Fruit fly (Drosophila melanogaster) whole organism, embryonic: ENCODE data around the gene IRSp53.
A peak's percentile ranks its signal among the peaks of the same experiment; 100 is the strongest.

Source experiments
- Awh ChIP-seq: fragments of 200-800 bp; sonication (Bioruptor generic); IDR thresholded peaks from 2 replicates; pipeline ENCODE4, ENCODE4 v1.3.6; 2022; ENCODE audit warnings: missing biosample characterization, missing genetic modification characterization
- CG10209 ChIP-seq: fragments of 200-800 bp; sonication (Bioruptor generic); optimal IDR thresholded peaks from 3 replicates; lab custom pipeline; 2017; ENCODE audit warnings: missing biosample characterization, mild to moderate bottlenecking, missing genetic modification characterization, missing genetic modification reagents
- CG1024 ChIP-seq: fragments of 200-800 bp; sonication (Bioruptor generic); IDR thresholded peaks from 2 replicates; pipeline ENCODE4 v1.3.6; 2022; ENCODE audit warnings: missing biosample characterization, missing genetic modification characterization
- CG10462 ChIP-seq: fragments of 200-800 bp; sonication (Bioruptor generic); optimal IDR thresholded peaks from 2 replicates; lab custom pipeline; 2016; ENCODE audit warnings: missing biosample characterization, missing genetic modification characterization
- CG11696 ChIP-seq: fragments of 200-800 bp; sonication (Bioruptor generic); IDR thresholded peaks from 2 replicates; pipeline ENCODE4 v1.3.6; 2022; ENCODE audit warnings: missing biosample characterization, missing genetic modification characterization
- CG12744 ChIP-seq: fragments of 200-800 bp; sonication (Bioruptor generic); optimal IDR thresholded peaks from 2 replicates; lab custom pipeline; 2016; ENCODE audit warnings: missing biosample characterization, missing genetic modification characterization
- CG14667 ChIP-seq: fragments of 200-800 bp; sonication (Bioruptor generic); IDR thresholded peaks from 2 replicates; pipeline ENCODE4 v1.3.6; 2022; ENCODE audit warnings: missing biosample characterization, missing genetic modification characterization
- CG14710 ChIP-seq: fragments of 200-800 bp; sonication (Bioruptor generic); optimal IDR thresholded peaks from 3 replicates; lab custom pipeline; 2019; ENCODE audit warnings: missing biosample characterization, mild to moderate bottlenecking, missing genetic modification characterization, moderate library complexity
- CG1529 ChIP-seq: fragments of 200-800 bp; sonication (Bioruptor generic); optimal IDR thresholded peaks from 3 replicates; lab custom pipeline; 2018; ENCODE audit warnings: missing biosample characterization, missing genetic modification characterization
- CG15479 ChIP-seq: fragments of 200-800 bp; sonication (Bioruptor generic); optimal IDR thresholded peaks from 3 replicates; lab custom pipeline; 2019; ENCODE audit warnings: missing biosample characterization, mild to moderate bottlenecking, missing genetic modification characterization, moderate library complexity
- CG1603 ChIP-seq: fragments of 200-800 bp; sonication (Bioruptor generic); optimal IDR thresholded peaks from 2 replicates; lab custom pipeline; 2019; ENCODE audit warnings: missing biosample characterization, mild to moderate bottlenecking, missing genetic modification characterization, moderate library complexity
- CG17359 ChIP-seq: fragments of 200-800 bp; sonication (Bioruptor generic); optimal IDR thresholded peaks from 3 replicates; lab custom pipeline; 2018; ENCODE audit warnings: missing biosample characterization, mild to moderate bottlenecking, missing genetic modification characterization, moderate library complexity
- CG17385 ChIP-seq: fragments of 200-800 bp; sonication (Bioruptor generic); optimal IDR thresholded peaks from 3 replicates; lab custom pipeline; 2018; ENCODE audit warnings: missing biosample characterization, mild to moderate bottlenecking, missing genetic modification characterization
- CG17568 ChIP-seq: fragments of 200-800 bp; sonication (Bioruptor generic); optimal IDR thresholded peaks from 2 replicates; lab custom pipeline; 2018; ENCODE audit warnings: missing biosample characterization, mild to moderate bottlenecking, missing genetic modification characterization, moderate library complexity
- CG2129 ChIP-seq: fragments of 200-800 bp; sonication (Bioruptor generic); IDR thresholded peaks from 2 replicates; pipeline ENCODE4 v1.3.6; 2022; ENCODE audit warnings: missing biosample characterization, missing genetic modification characterization; ENCODE audit not compliant: partially characterized antibody
- CG31388 ChIP-seq: fragments of 200-800 bp; sonication (Bioruptor generic); optimal IDR thresholded peaks from 2 replicates; lab custom pipeline; 2016; ENCODE audit warnings: missing biosample characterization, missing genetic modification characterization
- CG4328 ChIP-seq: fragments of 200-800 bp; sonication (Bioruptor generic); optimal IDR thresholded peaks from 3 replicates; lab custom pipeline; 2017; ENCODE audit warnings: missing biosample characterization, missing genetic modification reagents, missing genetic modification characterization
- CG6654 ChIP-seq: fragments of 200-800 bp; sonication (Bioruptor generic); optimal IDR thresholded peaks from 2 replicates; lab custom pipeline; 2017; ENCODE audit warnings: missing biosample characterization, mild to moderate bottlenecking, missing genetic modification characterization
- CG9609 ChIP-seq: fragments of 200-800 bp; sonication (Bioruptor generic); optimal IDR thresholded peaks from 3 replicates; lab custom pipeline; 2016; ENCODE audit warnings: missing biosample characterization, missing genetic modification characterization
- CrebB ChIP-seq: fragments of 200-800 bp; sonication (Bioruptor generic); optimal IDR thresholded peaks from 3 replicates; lab custom pipeline; 2018; ENCODE audit warnings: missing biosample characterization, mild to moderate bottlenecking, missing genetic modification characterization
- Dip3 ChIP-seq: fragments of 200-800 bp; sonication (Bioruptor generic); optimal IDR thresholded peaks from 3 replicates; lab custom pipeline; 2016; ENCODE audit warnings: missing biosample characterization, missing genetic modification characterization
- ERR ChIP-seq: fragments of 200-800 bp; sonication (Bioruptor generic); optimal IDR thresholded peaks from 2 replicates; lab custom pipeline; 2016; ENCODE audit warnings: missing biosample characterization, missing genetic modification characterization
- Eip74EF ChIP-seq, 2 experiments: fragments of 200-800 bp in 1 of 2; fragments of >200 bp in 1 of 2; sonication (Bioruptor generic) in 1 of 2; optimal IDR thresholded peaks; 2 replicates each; lab custom pipeline; 2017 to 2019; ENCODE audit warnings: missing biosample characterization in 2 of 2, missing genetic modification characterization in 2 of 2, mild to moderate bottlenecking in 1 of 2, moderate library complexity in 1 of 2
- HLH4C ChIP-seq: fragments of 200-800 bp; sonication (Bioruptor generic); IDR thresholded peaks from 3 replicates; pipeline ENCODE4 v1.3.6; 2022; ENCODE audit warnings: missing biosample characterization, missing genetic modification characterization; ENCODE audit not compliant: partially characterized antibody
- HmgZ ChIP-seq: fragments of 200-800 bp; sonication (Bioruptor generic); optimal IDR thresholded peaks from 2 replicates; lab custom pipeline; 2018; ENCODE audit warnings: missing biosample characterization, mild to moderate bottlenecking, missing genetic modification characterization
- Max ChIP-seq: fragments of 200-800 bp; sonication (Bioruptor generic); optimal IDR thresholded peaks from 2 replicates; lab custom pipeline; 2016; ENCODE audit warnings: missing biosample characterization, mild to moderate bottlenecking, missing genetic modification characterization
- Neu2 ChIP-seq: fragments of 200-800 bp; sonication (Bioruptor generic); optimal IDR thresholded peaks from 3 replicates; lab custom pipeline; 2016; ENCODE audit warnings: missing biosample characterization, missing genetic modification characterization, borderline replicate concordance
- Ssrp ChIP-seq: fragments of 200-800 bp; sonication (Bioruptor generic); optimal IDR thresholded peaks from 2 replicates; lab custom pipeline; 2018; ENCODE audit warnings: missing biosample characterization, mild to moderate bottlenecking, missing genetic modification characterization, moderate library complexity
- Stat92E ChIP-seq, 3 experiments: fragments of >200 bp in 2 of 3; fragments of 200-800 bp in 1 of 3; sonication (Bioruptor generic) in 1 of 3; optimal IDR thresholded peaks; 2 replicates each; lab custom pipeline; 2017 to 2019; ENCODE audit warnings: missing biosample characterization in 3 of 3, missing genetic modification characterization in 3 of 3, mild to moderate bottlenecking in 1 of 3, moderate library complexity in 1 of 3
- Taf1 ChIP-seq: fragments of 200-800 bp; sonication (Bioruptor generic); IDR thresholded peaks from 2 replicates; pipeline ENCODE4 v1.3.6; 2022; ENCODE audit warnings: missing biosample characterization, missing genetic modification characterization
- Vsx1 ChIP-seq: fragments of 200-800 bp; sonication (Bioruptor generic); optimal IDR thresholded peaks from 2 replicates; lab custom pipeline; 2017; ENCODE audit warnings: missing biosample characterization, mild to moderate bottlenecking, missing genetic modification characterization, missing genetic modification reagents
- Xrp1 ChIP-seq: fragments of 200-800 bp; sonication (Bioruptor generic); IDR thresholded peaks from 2 replicates; pipeline ENCODE4 v1.3.6; 2022; ENCODE audit warnings: missing biosample characterization, missing genetic modification characterization
- YL-1 ChIP-seq: fragments of 200-800 bp; sonication (Bioruptor generic); optimal IDR thresholded peaks from 3 replicates; lab custom pipeline; 2017; ENCODE audit warnings: missing biosample characterization, mild to moderate bottlenecking, missing genetic modification characterization
- cas ChIP-seq: fragments of 200-800 bp; sonication (Bioruptor generic); IDR thresholded peaks from 2 replicates; pipeline ENCODE4 v1.3.6; 2022; ENCODE audit warnings: missing biosample characterization, missing genetic modification characterization
- cwo ChIP-seq: fragments of 200-800 bp; sonication (Bioruptor generic); optimal IDR thresholded peaks from 3 replicates; lab custom pipeline; 2017; ENCODE audit warnings: missing biosample characterization, missing genetic modification characterization, mild to moderate bottlenecking, moderate library complexity, missing genetic modification reagents
- fd102C ChIP-seq: fragments of 200-800 bp; sonication (Bioruptor generic); optimal IDR thresholded peaks from 2 replicates; lab custom pipeline; 2018; ENCODE audit warnings: missing biosample characterization, mild to moderate bottlenecking, missing genetic modification characterization, moderate library complexity
- grau ChIP-seq: fragments of 200-800 bp; optimal IDR thresholded peaks from 3 replicates; lab custom pipeline; 2019; ENCODE audit warnings: missing biosample characterization, mild to moderate bottlenecking, missing genetic modification characterization, moderate library complexity
- gsb ChIP-seq: fragments of 200-800 bp; sonication (Bioruptor generic); IDR thresholded peaks from 2 replicates; pipeline ENCODE4 v1.3.6; 2022; ENCODE audit warnings: missing biosample characterization, missing genetic modification characterization
- hb ChIP-seq: fragments of 200-800 bp; sonication (Bioruptor generic); IDR thresholded peaks from 3 replicates; pipeline ENCODE4 v1.3.6; 2022; ENCODE audit warnings: missing biosample characterization, missing genetic modification characterization; ENCODE audit not compliant: partially characterized antibody
- ind ChIP-seq: fragments of 200-800 bp; sonication (Bioruptor generic); optimal IDR thresholded peaks from 3 replicates; lab custom pipeline; 2016; ENCODE audit warnings: missing biosample characterization, missing genetic modification characterization
- inv ChIP-seq: fragments of 200-800 bp; sonication (Bioruptor generic); IDR thresholded peaks from 2 replicates; pipeline ENCODE4 v1.3.6; 2022; ENCODE audit warnings: missing biosample characterization, missing genetic modification characterization; ENCODE audit not compliant: partially characterized antibody
- knrl ChIP-seq: fragments of 200-800 bp; sonication (Bioruptor generic); IDR thresholded peaks from 3 replicates; pipeline ENCODE4 v1.3.6; 2022; ENCODE audit warnings: missing biosample characterization, missing genetic modification characterization; ENCODE audit not compliant: partially characterized antibody
- lbe ChIP-seq: fragments of 200-800 bp; sonication (Bioruptor generic); optimal IDR thresholded peaks from 2 replicates; lab custom pipeline; 2016; ENCODE audit warnings: missing biosample characterization, mild to moderate bottlenecking, missing genetic modification characterization
- otp ChIP-seq: fragments of 200-800 bp; sonication (Bioruptor generic); IDR thresholded peaks from 3 replicates; pipeline ENCODE4, ENCODE4 v1.3.6; 2022; ENCODE audit warnings: missing biosample characterization, missing genetic modification characterization
- pita ChIP-seq: fragments of 200-800 bp; sonication (Bioruptor generic); optimal IDR thresholded peaks from 2 replicates; lab custom pipeline; 2017; ENCODE audit warnings: missing biosample characterization, mild to moderate bottlenecking, missing genetic modification characterization
- scrt ChIP-seq: fragments of 200-800 bp; sonication (Bioruptor generic); optimal IDR thresholded peaks from 2 replicates; lab custom pipeline; 2018; ENCODE audit warnings: missing biosample characterization, mild to moderate bottlenecking, missing genetic modification characterization, moderate library complexity
- sima ChIP-seq: fragments of 200-800 bp; sonication (Bioruptor generic); optimal IDR thresholded peaks from 2 replicates; lab custom pipeline; 2016; ENCODE audit warnings: missing biosample characterization, missing genetic modification characterization
- tin ChIP-seq: fragments of 200-800 bp; sonication (Bioruptor generic); optimal IDR thresholded peaks from 3 replicates; lab custom pipeline; 2016; ENCODE audit warnings: missing biosample characterization, missing genetic modification characterization
- usp ChIP-seq: fragments of >200 bp; optimal IDR thresholded peaks from 2 replicates; lab custom pipeline; 2017; ENCODE audit warnings: missing biosample characterization, missing genetic modification characterization
- vfl ChIP-seq: fragments of 200-800 bp; sonication (Bioruptor generic); optimal IDR thresholded peaks from 2 replicates; lab custom pipeline; 2016; ENCODE audit warnings: missing biosample characterization, missing genetic modification characterization

IRSp53 gene

dm6 chr3L:11210517-11210916, 74.7 kb downstream of the IRSp53 start, which contains the start of the genes Ube3a and CG7600 (continued):
- TF ChIP-seq ind (GFP tag; lab: Kevin White, UChicago) (no peak), CG1603 (tag; lab: Kevin White, UChicago) (peak; percentile 84), vfl (GFP tag; lab: Kevin White, UChicago) (peak; percentile 20), Stat92E (GFP tag; optimal IDR thresholded peaks at IDR 0.05; lab: Kevin White, UChicago) (peak in 1 of 3 experiments; percentile 65), CG1024 (GFP tag; lab: Robert Waterston, UW) (no peak), Max (GFP tag; lab: Kevin White, UChicago) (no peak), otp (GFP tag; lab: Robert Waterston, UW) (no peak), Xrp1 (peak; percentile 51; the same call in 1 of the 2 replicates), grau (tag; lab: Kevin White, UChicago) (peak; percentile 53), cas (GFP tag; lab: Robert Waterston, UW) (no peak), CrebB (tag; lab: Kevin White, UChicago) (peak; percentile 79), cwo (GFP tag; lab: Kevin White, UChicago) (peak; percentile 8), Dip3 (GFP tag; lab: Kevin White, UChicago) (peak; percentile 18), CG4328 (GFP tag; lab: Kevin White, UChicago) (no peak), CG10462 (no peak), CG15479 (GFP tag; lab: Kevin White, UChicago) (no peak), CG1529 (GFP tag; lab: Kevin White, UChicago) (no peak), CG14710 (tag; lab: Kevin White, UChicago) (peak; percentile 72), Awh (GFP tag; lab: Robert Waterston, UW) (no peak), HmgZ (tag; lab: Kevin White, UChicago) (peak; percentile 94), CG12744 (GFP tag; lab: Kevin White, UChicago) (peak; percentile 32), usp (GFP tag; lab: Kevin White, UChicago) (no peak), Taf1 (GFP tag; lab: Robert Waterston, UW) (no peak), sima (no peak), inv (peak; percentile 97), CG17359 (tag; lab: Kevin White, UChicago) (peak; percentile 75), ERR (GFP tag; lab: Kevin White, UChicago) (no peak), lbe (GFP tag; lab: Kevin White, UChicago) (peak; percentile 81), HLH4C (peak; percentile 100), CG9609 (no peak), CG11696 (GFP tag; lab: Robert Waterston, UW) (no peak), hb (GFP tag; lab: Robert Waterston, UW) (peak; percentile 100), gsb (GFP tag; lab: Robert Waterston, UW) (no peak), CG14667 (GFP tag; lab: Robert Waterston, UW) (no peak), CG17385 (peak; percentile 20), tin (GFP tag; lab: Kevin White, UChicago) (peak; percentile 28), CG17568 (no peak), CG2129 (GFP tag; lab: Robert Waterston, UW) (peak; percentile 93), YL-1 (peak; percentile 86), Ssrp (no peak), knrl (peak; percentile 93), Eip74EF (GFP tag; optimal IDR thresholded peaks at IDR 0.05; lab: Kevin White, UChicago) (no peak), scrt (GFP tag; lab: Kevin White, UChicago) (peak; percentile 65), CG31388 (GFP tag; lab: Kevin White, UChicago) (no peak), pita (no peak), CG6654 (no peak), Neu2 (GFP tag; lab: Kevin White, UChicago) (peak; percentile 24), fd102C (no peak), CG10209 (peak; percentile 5), Vsx1 (GFP tag; lab: Kevin White, UChicago) (peak; percentile 24)
